Worm (Caenorhabditis elegans) whole organism, L1 larva: ENCODE data around the gene F44G4.1.

Experiments
- ces-1 ChIP-seq: fragments of 150-350 bp; optimal IDR thresholded peaks from 2 replicates; lab custom pipeline; 2014; ENCODE audit warnings: missing biosample characterization, missing genetic modification reagents, missing genetic modification characterization
- fos-1 ChIP-seq: fragments of 150-350 bp; optimal IDR thresholded peaks from 2 replicates; lab custom pipeline; 2014; ENCODE audit warnings: missing biosample characterization, missing genetic modification characterization
- jun-1 ChIP-seq: fragments of 150-350 bp; optimal IDR thresholded peaks from 2 replicates; lab custom pipeline; 2014; ENCODE audit warnings: missing biosample characterization, missing genetic modification reagents, missing genetic modification characterization
- mep-1 ChIP-seq: fragments of 150-350 bp; optimal IDR thresholded peaks from 2 replicates; lab custom pipeline; 2014; ENCODE audit warnings: missing biosample characterization, missing genetic modification characterization
- nhr-12 ChIP-seq: sonication (generic microtip); optimal IDR thresholded peaks from 2 replicates; lab custom pipeline; 2017; ENCODE audit warnings: missing biosample characterization, missing genetic modification characterization
- nhr-84 ChIP-seq: sonication (generic microtip); optimal IDR thresholded peaks from 2 replicates; lab custom pipeline; 2017; ENCODE audit warnings: missing biosample characterization, missing genetic modification characterization
- rnt-1 ChIP-seq: sonication (generic microtip); optimal IDR thresholded peaks from 2 replicates; lab custom pipeline; 2016; ENCODE audit warnings: mild to moderate bottlenecking, missing genetic modification characterization, moderate library complexity, missing compliant biosample characterization

DNA sequence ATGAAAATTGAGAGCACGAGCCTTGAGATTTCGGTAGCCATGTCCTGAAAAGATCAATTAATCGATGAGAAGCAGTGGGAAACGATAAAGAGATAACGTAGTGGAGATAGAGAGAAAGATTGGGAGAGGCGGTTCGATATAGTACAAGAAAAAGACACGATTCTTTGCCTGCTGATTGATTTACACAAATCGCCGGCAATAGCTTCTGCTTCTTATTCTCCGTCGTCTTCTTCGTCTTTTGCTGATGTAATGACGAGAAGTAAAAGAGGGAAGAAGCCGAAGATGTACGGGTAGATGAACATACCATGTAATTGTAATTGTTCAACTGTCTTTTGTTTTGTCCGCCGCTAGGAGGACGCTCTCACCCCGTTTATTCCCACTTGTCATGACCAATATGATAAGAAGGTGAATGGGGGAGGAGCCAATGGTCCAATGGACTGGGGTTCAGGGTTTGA lies 34.8 kb downstream of the F44G4.1 start, which contains the start of gene F37B12.1:
- no peak for TF ChIP-seq fos-1 (tag; lab: Kevin White, UChicago)
- TF ChIP-seq mep-1 (tag; lab: Kevin White, UChicago) = no peak
- no peak for TF ChIP-seq nhr-12
- no peak for TF ChIP-seq jun-1 (tag; lab: Kevin White, UChicago)
- TF ChIP-seq rnt-1 (tag; lab: Kevin White, UChicago) = no peak
- no peak for TF ChIP-seq nhr-84
- no peak for TF ChIP-seq ces-1
